Worm (Caenorhabditis elegans): Measurements from ENCODE around the gene Y57G11B.2.

- no peak for TF ChIP-seq ccch-3 (GFP tag; optimal IDR thresholded peaks at IDR 0.05)
- no peak for TF ChIP-seq snpc-4 (GFP tag; optimal IDR thresholded peaks at IDR 0.05)
- TF ChIP-seq snpc-4 (tag; optimal IDR thresholded peaks at IDR 0.05): no peak
- TF ChIP-seq F22D6.2 (tag; optimal IDR thresholded peaks at IDR 0.05): no peak
These were observed at the start of gene Y57G11B.2 for ce11 chrIV:14565062-14565461.

Data from whole organism, young adult.